Worm (Caenorhabditis elegans): ENCODE results near the gene C33H5.2.
A peak's percentile ranks its signal among the peaks of the same experiment; 100 is the strongest.

Gene C33H5.2

DNA sequence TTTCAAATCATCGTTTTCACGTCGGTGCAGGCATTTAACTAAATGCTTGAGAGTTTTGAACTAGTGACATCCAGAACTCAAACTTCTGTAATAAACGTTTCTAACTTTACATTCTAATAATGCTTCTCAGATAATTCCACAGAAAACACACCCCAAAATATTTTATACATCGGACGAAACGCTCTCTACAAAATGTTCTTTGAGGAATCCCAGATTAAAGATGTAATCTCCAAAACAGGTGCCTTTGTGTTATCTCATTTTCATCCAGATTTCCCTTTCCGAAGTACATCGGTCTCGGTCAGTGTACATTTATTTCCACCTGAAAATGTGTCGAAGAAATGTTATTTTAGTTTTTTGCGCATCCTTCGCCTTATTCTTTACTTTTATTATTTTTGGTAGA lies at the start of gene C33H5.2:
TSS of gene C33H5.2 (plus strand) at position 301 of the 400 bp plus-strand sequence.
- no peak for TF ChIP-seq dao-5 (tag; optimal IDR thresholded peaks at IDR 0.05)
- no peak for TF ChIP-seq W03F9.2 (tag; optimal IDR thresholded peaks at IDR 0.05)
- no peak for TF ChIP-seq him-1 (tag; optimal IDR thresholded peaks at IDR 0.05)

DNA sequence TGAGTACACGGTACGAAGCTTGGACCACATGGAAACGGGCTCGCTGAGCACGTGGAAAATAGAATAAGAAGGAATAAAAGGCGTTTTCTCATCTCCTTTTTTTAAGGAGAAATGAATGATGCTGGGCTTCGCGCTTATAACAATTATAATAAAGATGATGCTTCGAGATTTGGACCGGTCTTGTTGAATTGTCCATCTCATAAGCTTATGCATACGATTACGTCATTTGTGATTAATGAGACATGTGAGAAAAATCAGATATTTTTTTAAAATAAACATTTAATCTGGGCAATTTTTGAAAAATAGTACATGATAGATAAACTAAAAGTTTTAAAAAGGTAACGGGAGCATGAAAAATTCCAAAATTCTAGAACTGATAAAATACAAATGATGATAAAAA lies 47.6 kb upstream of the C33H5.2 start, which contains the start of gene C46A5.4:
TSS of gene C46A5.4 (minus strand) at position 101 of the 400 bp plus-strand sequence.
- TF ChIP-seq W03F9.2 (tag; optimal IDR thresholded peaks at IDR 0.05) (no peak), dao-5 (tag; optimal IDR thresholded peaks at IDR 0.05) (no peak), him-1 (tag; optimal IDR thresholded peaks at IDR 0.05) (no peak)

DNA sequence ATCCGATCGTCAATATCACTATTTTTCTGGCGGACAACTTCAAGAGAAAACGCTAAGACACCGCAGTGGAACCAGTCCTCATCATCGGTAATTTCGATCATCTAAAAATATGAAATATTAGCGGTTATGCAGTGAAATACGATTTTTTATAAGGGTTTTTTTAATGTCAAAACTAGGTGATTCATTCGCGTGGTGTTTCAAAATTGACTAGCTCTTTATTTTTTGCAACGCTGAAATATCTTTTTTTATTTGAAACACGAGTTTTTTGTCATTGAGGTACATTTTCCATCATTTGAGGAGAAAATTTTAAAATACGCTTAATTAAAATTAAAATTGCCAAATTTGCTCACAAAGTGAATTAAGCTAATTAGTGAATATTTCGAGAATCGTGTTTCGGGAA lies 45.3 kb upstream of the C33H5.2 start, which contains the start of gene dsb-3:
TSS of gene dsb-3 (minus strand) at position 101 of the 400 bp plus-strand sequence.
- TF ChIP-seq W03F9.2 (tag; optimal IDR thresholded peaks at IDR 0.05) (no peak), dao-5 (tag; optimal IDR thresholded peaks at IDR 0.05) (no peak), him-1 (tag; optimal IDR thresholded peaks at IDR 0.05) (no peak)

DNA sequence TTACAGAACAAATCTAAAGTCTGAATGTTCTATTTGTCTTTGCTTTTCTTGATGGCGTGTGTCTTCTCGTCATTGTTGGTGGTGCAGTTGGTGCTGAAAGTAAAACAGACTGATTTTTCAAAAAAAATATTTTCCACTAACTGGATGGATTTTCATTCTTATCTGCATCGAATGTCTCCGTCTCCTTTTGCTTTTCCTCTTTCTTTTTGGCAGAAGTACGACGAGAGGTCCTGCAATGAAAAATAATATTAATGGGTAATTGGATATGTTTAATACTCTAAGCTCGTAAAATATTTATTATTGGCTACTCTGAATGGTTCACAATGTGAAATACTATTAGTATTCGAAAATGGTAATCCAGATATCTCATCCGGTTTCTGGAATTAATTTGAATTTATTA lies 44.7 kb upstream of the C33H5.2 start, which contains the start of gene del-7:
TSS of gene del-7 (plus strand) at position 301 of the 400 bp plus-strand sequence.
- TF ChIP-seq W03F9.2 (tag; optimal IDR thresholded peaks at IDR 0.05) (no peak), him-1 (tag; optimal IDR thresholded peaks at IDR 0.05) (no peak), dao-5 (tag; optimal IDR thresholded peaks at IDR 0.05) (no peak)

ce11 chrIV:7763748-7764147 lies 41.1 kb upstream of the C33H5.2 start, which contains the start of the genes C46A5.6 and C46A5.1:
TSS of gene C46A5.6 (minus strand) at chrIV:7763848.
TSS of gene C46A5.1 (plus strand) at chrIV:7763931.
- no peak for TF ChIP-seq him-1 (tag; optimal IDR thresholded peaks at IDR 0.05)
- TF ChIP-seq dao-5 (tag; optimal IDR thresholded peaks at IDR 0.05): no peak
- TF ChIP-seq W03F9.2 (tag; optimal IDR thresholded peaks at IDR 0.05): no peak

- TF ChIP-seq him-1 (tag; optimal IDR thresholded peaks at IDR 0.05) (no peak), W03F9.2 (tag; optimal IDR thresholded peaks at IDR 0.05) (peak; percentile 37), dao-5 (tag; optimal IDR thresholded peaks at IDR 0.05) (no peak)
Measured at ce11 chrIV:7764319-7764718, 40.5 kb upstream of the C33H5.2 start.

ce11 chrIV:7770162-7770561 lies 34.7 kb upstream of the C33H5.2 start, which contains the start of gene rdl-1:
TSS of gene rdl-1 (minus strand) at chrIV:7770262.
- no peak for TF ChIP-seq W03F9.2 (tag; optimal IDR thresholded peaks at IDR 0.05)
- TF ChIP-seq him-1 (tag; optimal IDR thresholded peaks at IDR 0.05): no peak
- TF ChIP-seq dao-5 (tag; optimal IDR thresholded peaks at IDR 0.05): no peak

DNA sequence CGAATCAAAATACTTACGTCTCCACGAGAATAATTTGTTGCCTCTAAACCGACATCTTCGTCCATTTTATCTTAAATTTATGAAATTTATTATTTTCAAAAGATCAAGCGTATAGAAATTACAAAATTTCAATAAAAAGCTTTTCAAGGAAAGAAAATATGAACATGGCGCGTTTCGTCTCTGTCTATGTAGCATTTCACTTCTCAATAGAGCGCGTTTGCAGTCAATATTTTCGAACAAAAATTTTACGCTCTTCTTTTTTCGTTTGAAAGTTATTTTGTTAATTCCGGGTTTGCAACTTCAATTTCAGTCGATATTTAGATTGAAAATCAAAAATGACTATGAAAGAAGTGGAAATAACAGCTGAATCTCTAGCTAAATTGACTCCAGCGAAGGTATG lies 30.6 kb upstream of the C33H5.2 start, which contains the start of the genes hcf-1 and swd-2.2:
TSS of gene hcf-1 (minus strand) at position 70 of the 400 bp plus-strand sequence.
TSS of gene swd-2.2 (plus strand) at position 206 of the 400 bp plus-strand sequence.
- TF ChIP-seq him-1 (tag; optimal IDR thresholded peaks at IDR 0.05) (no peak), W03F9.2 (tag; optimal IDR thresholded peaks at IDR 0.05) (peak; percentile 46), dao-5 (tag; optimal IDR thresholded peaks at IDR 0.05) (no peak)

DNA sequence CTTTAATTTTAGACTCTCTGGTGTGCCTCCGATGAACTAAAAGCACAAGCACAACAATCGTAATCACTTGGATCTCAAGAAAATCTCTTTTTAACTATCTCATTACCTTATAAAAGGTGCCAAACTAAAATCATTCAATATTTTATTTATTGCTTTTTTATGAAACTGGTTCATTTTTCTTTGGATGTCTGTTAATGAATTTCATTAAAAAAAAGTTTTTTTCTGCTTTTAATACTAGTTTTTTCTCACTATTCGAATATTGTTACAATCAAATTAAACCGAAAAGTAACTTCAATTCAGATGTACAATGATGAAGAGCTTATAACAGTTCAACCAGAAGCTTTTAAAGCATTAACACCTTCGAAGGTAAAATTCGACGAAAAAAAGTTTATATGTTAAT lies 29.1 kb upstream of the C33H5.2 start, which contains the start of gene swd-2.1:
TSS of gene swd-2.1 (plus strand) at position 301 of the 400 bp plus-strand sequence.
- TF ChIP-seq him-1 (tag; optimal IDR thresholded peaks at IDR 0.05): no peak
- TF ChIP-seq dao-5 (tag; optimal IDR thresholded peaks at IDR 0.05): no peak
- no peak for TF ChIP-seq W03F9.2 (tag; optimal IDR thresholded peaks at IDR 0.05)

- no peak for TF ChIP-seq W03F9.2 (tag; optimal IDR thresholded peaks at IDR 0.05)
- TF ChIP-seq dao-5 (tag; optimal IDR thresholded peaks at IDR 0.05): no peak
Measured at ce11 chrIV:7778865-7779264, 26.0 kb upstream of the C33H5.2 start, which contains the start of gene rpap-3. TSS of gene rpap-3 (minus strand) at chrIV:7778965.

DNA sequence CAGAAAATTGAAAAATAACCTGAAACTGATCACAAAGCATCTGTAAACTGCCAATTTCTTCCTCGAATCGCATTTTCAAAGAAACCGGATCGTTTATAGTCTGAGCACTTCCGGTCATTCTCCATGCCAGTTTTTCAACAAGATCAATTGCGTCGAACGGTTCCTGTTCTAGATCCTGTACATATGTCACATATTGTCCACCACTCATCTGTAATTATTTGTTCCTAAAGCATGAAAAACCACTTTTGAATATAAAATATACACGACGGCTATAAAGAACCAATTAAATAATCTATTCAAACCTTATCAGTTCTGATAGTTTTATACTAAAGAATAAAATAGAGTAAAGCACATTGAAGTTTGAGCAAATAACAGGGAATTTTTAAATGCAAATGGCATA lies 22.5 kb upstream of the C33H5.2 start, which contains the start of gene sec-10:
TSS of gene sec-10 (minus strand) at position 208 of the 400 bp plus-strand sequence.
- TF ChIP-seq dao-5 (tag; optimal IDR thresholded peaks at IDR 0.05) (no peak), W03F9.2 (tag; optimal IDR thresholded peaks at IDR 0.05) (no peak), him-1 (tag; optimal IDR thresholded peaks at IDR 0.05) (no peak)

DNA sequence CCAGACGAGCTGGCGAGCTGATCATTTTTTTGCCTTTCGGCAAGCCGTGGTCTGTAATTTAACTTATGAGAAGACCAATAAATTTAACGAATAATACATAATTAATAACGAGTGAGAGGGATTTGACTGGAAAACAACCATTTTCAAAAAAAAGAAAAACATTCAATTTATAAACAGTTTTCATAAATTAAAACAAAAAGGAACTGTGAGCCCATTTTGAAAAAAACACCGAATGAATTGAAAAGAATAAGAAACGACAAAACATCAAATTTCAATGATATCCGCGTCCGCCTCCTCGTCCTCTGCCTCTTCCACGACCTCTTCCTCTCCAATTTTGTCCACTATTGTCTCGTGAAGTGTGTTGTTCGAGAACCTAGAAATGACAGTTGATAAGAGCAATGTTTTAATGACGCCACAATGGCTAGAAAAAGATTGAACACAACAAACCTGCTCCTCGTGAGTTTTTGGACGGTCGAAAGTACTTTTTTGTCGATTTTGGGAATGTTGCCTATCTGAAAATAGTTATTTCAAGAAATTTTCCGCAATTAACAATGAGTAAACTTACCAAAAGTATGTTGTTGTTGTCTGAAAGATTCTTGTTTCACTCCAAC lies 20.9 kb upstream of the C33H5.2 start, which contains the start of gene tag-321:
TSS of gene tag-321 (minus strand) at position 51 of the 611 bp plus-strand sequence.
- TF ChIP-seq him-1 (tag; optimal IDR thresholded peaks at IDR 0.05) (no peak), W03F9.2 (tag; optimal IDR thresholded peaks at IDR 0.05) (no peak), dao-5 (tag; optimal IDR thresholded peaks at IDR 0.05) (no peak)

- TF ChIP-seq W03F9.2 (tag; optimal IDR thresholded peaks at IDR 0.05): peak; percentile 73
- TF ChIP-seq him-1 (tag; optimal IDR thresholded peaks at IDR 0.05): no peak
Measured at ce11 chrIV:7785506-7786065, 19.3 kb upstream of the C33H5.2 start, which contains the start of gene tag-322. TSS of gene tag-322 (minus strand) at chrIV:7785556.

DNA sequence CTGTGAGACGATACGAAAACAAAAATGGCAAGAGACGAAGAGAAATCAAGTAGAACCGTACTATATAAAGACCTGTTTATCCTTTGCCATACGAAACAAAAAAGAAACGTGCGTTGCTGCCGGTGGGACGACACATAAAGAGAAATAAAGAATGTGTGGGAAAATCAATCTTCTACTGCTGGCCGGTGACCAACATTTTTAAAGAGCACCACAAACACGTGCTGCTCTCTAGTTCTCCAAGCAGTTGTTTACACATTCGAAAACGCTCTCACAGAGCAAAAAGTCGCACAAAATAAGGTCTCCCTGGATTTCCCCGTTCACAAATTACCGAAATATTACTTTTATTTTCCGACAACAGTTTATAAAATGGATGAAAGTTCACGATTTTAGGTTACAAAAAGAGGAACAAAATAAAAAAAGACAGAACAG lies 15.3 kb upstream of the C33H5.2 start, which contains the start of gene imp-3:
TSS of gene imp-3 (minus strand) at position 93 of the 429 bp plus-strand sequence.
- TF ChIP-seq W03F9.2 (tag; optimal IDR thresholded peaks at IDR 0.05) (no peak), him-1 (tag; optimal IDR thresholded peaks at IDR 0.05) (no peak), dao-5 (tag; optimal IDR thresholded peaks at IDR 0.05) (no peak)

Data from whole organism, L4/young adult.